Fruit fly (Drosophila melanogaster) whole organism: ENCODE measurements around the gene sit.

Source experiments
- CG8478 ChIP-seq: fragments of >200 bp; optimal IDR thresholded peaks from 2 replicates; lab custom pipeline; 2018; ENCODE audit warnings: inconsistent platforms
- Dll ChIP-seq: fragments of >200 bp; optimal IDR thresholded peaks from 2 replicates; lab custom pipeline; 2017
- EcR ChIP-seq, 2 experiments: fragments of >200 bp; optimal IDR thresholded peaks; 2 replicates each; lab custom pipeline; 2017; ENCODE audit warnings: missing biosample characterization in 2 of 2, missing genetic modification characterization in 2 of 2, missing genetic modification reagents in 2 of 2
- pan ChIP-seq: fragments of >200 bp; optimal IDR thresholded peaks from 2 replicates; lab custom pipeline; 2017
- psq ChIP-seq: fragments of >200 bp; optimal IDR thresholded peaks from 2 replicates; lab custom pipeline; 2017
- usp ChIP-seq: fragments of >200 bp; optimal IDR thresholded peaks from 2 replicates; lab custom pipeline; 2017; ENCODE audit warnings: missing biosample characterization, missing genetic modification characterization, mixed read lengths

The sit gene

DNA sequence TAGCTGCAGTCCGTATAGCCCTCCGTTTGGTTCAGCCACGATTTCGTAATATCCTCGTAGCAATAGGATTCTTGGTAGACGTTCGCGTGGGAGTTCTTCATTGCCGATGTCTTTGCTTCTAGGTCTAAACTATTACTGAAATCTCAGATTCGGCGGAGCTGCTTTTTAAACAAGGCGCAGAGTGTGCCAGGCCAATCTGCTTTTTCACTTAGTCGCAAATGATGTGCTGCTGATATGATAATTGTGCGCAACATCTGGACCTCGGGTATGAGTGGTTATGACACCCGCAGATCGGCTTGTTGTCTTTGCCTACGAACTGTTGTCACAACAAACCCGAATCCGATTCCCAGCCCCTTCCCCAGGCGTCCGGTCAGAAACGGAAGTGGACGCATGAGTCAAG is 24.2 kb upstream of the sit start, which contains the start of gene btn:
Gene btn, minus strand, starts transcription at position 101 of the 400 bp plus-strand sequence.
- TF ChIP-seq EcR (GFP tag; optimal IDR thresholded peaks at IDR 0.05; lab: Kevin White, UChicago): no peak
- no peak for TF ChIP-seq CG8478
- no peak for TF ChIP-seq usp (GFP tag; lab: Kevin White, UChicago)
- TF ChIP-seq psq (lab: Kevin White, UChicago): no peak
- TF ChIP-seq pan (lab: Kevin White, UChicago): no peak
- no peak for TF ChIP-seq Dll (lab: Kevin White, UChicago)

DNA sequence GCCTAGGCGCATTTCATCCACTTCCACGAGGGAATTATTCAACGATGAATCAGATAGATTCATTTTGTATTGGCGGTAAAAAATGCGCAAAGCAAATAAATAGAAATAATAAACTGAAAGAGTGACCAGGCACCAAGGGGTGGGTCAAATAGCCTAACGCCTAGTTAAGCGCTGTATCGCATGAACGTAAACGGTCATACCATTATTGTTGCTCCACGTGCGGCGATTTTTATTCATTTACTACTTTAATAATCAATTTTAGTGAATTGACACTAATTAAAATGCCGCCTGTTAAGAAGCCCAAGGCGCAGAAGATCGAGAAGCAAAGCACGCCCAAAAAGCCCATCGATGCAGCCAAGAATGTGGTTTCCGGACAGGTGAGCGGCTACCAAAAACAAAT is 22.2 kb upstream of the sit start, which contains the start of the genes CG33107 and CG6937:
Gene CG33107, minus strand, starts transcription at position 137 of the 400 bp plus-strand sequence.
Gene CG6937, plus strand, starts transcription at position 192 of the 400 bp plus-strand sequence.
- TF ChIP-seq EcR (GFP tag; optimal IDR thresholded peaks at IDR 0.05; lab: Kevin White, UChicago): no peak
- no peak for TF ChIP-seq usp (GFP tag; lab: Kevin White, UChicago)
- TF ChIP-seq psq (lab: Kevin White, UChicago): no peak
- no peak for TF ChIP-seq pan (lab: Kevin White, UChicago)
- TF ChIP-seq Dll (lab: Kevin White, UChicago): no peak
- no peak for TF ChIP-seq CG8478

- TF ChIP-seq usp (GFP tag; lab: Kevin White, UChicago) (no peak), CG8478 (no peak), EcR (GFP tag; optimal IDR thresholded peaks at IDR 0.05; lab: Kevin White, UChicago) (no peak), psq (lab: Kevin White, UChicago) (no peak), Dll (lab: Kevin White, UChicago) (no peak), pan (lab: Kevin White, UChicago) (no peak)
Measured at dm6 chr3R:22582981-22583380, 20.6 kb upstream of the sit start, which contains the start of gene Dph5. Gene Dph5, minus strand, starts transcription at chr3R:22583225.

DNA sequence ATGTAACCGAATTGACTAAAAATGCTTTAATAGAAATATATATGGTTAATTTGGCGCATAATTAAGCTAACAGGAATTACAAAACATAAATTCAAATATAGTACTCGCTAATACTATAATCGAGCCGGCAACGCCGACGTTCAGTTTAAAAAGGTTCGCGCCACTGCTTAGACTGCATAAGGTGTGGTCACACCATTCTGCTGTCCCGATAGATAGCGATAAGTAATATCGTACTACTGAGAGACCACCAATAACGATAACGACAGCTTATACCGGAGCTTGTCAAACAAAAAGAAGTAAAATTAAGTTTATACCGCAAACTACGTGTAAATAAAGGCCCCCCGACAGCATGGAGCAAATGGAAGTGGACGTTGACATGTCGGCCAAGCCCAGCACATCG is 18.2 kb upstream of the sit start, which contains the start of gene CSN6:
Gene CSN6, plus strand, starts transcription at position 228 of the 400 bp plus-strand sequence.
- no peak for TF ChIP-seq psq (lab: Kevin White, UChicago)
- TF ChIP-seq usp (GFP tag; lab: Kevin White, UChicago): no peak
- TF ChIP-seq CG8478: no peak

DNA sequence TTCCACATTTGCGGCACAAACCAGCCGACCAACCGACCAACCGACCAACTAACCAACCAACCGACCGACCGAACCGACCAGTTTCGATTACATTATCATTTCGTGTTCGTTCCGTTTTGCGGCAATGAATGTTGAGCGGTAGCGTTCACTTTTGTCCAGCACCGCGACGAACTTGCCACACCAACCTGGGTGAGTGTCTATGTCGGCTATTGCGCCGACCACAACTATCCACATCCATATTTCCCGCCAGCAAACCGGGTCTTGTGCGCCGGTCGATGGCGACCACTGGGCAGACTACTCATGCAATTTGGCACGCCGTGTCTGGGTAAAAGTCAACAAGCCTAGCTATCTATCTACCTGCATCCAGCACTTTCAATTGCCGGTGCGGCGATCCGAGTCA is 14.6 kb upstream of the sit start:
- TF ChIP-seq Dll (lab: Kevin White, UChicago) (no peak), psq (lab: Kevin White, UChicago) (no peak), usp (GFP tag; lab: Kevin White, UChicago) (no peak), CG8478 (no peak)

- TF ChIP-seq CG8478 (no peak), Dll (lab: Kevin White, UChicago) (no peak), usp (GFP tag; lab: Kevin White, UChicago) (no peak)
Measured at dm6 chr3R:22576096-22576697, 13.8 kb upstream of the sit start.

DNA sequence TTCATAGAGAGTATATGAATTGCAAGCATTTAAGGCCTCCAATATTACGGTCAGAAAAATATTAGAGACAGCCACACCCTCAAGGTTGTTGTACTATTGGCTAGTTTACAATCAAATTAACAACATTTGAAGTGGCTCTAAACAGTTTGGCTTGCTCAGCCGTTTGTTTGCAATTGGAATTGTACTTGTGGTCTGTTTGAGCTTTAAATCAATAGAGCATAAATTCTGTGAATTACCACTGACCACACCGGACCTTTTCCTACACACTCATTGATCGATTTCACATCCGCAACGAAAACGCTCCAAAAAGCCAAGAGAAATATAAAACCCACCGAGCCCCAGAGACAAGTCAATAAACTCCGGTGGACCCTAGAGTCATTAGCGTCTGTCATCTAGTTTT is 11.2 kb upstream of the sit start:
- TF ChIP-seq pan (lab: Kevin White, UChicago) (no peak), Dll (lab: Kevin White, UChicago) (no peak), CG8478 (no peak), psq (lab: Kevin White, UChicago) (no peak), usp (GFP tag; lab: Kevin White, UChicago) (no peak), EcR (GFP tag; optimal IDR thresholded peaks at IDR 0.05; lab: Kevin White, UChicago) (no peak)

DNA sequence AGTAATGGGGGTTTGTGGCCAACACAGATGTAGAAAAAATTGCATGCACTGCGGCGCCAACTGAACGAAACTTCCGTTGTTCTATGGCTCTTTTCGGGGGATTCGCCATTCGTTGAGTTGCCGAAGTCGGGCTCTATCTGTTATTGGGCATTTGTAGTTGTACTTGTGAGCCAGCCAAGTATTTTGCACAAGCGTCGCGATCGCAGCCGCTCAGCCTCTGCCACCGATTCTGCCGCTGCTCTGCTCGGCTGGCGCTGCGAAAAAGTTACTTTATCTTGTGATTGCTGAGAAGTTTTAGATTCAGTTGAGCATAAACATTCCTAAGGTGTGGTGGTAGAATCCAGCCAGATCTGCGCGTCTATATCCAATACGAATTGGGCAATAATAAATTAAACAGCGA is 7.5 kb upstream of the sit start, which contains the start of gene CG33110:
Gene CG33110, plus strand, starts transcription at position 301 of the 400 bp plus-strand sequence.
- TF ChIP-seq CG8478 (no peak), usp (GFP tag; lab: Kevin White, UChicago) (no peak), pan (lab: Kevin White, UChicago) (no peak), Dll (lab: Kevin White, UChicago) (no peak), EcR (GFP tag; optimal IDR thresholded peaks at IDR 0.05; lab: Kevin White, UChicago) (no peak), psq (lab: Kevin White, UChicago) (no peak)

DNA sequence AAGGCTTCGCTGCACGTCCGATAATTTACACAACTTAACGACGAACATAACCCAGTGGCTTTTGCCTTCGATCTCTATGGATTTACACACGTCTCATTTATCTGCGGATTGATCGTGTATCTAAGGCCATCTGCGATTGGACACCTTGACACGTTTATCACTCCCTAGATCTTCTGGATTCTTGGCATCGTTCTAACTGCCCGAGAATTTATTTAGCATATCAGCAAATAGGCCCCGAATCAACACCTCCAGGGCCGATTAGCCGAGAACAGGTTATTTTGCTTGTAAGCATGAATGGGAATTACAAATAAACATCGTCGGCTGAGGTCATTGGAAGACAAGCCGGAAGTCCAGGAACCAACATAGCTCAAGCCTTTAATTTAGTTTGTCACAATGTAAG is 6.1 kb upstream of the sit start:
- TF ChIP-seq EcR (GFP tag; optimal IDR thresholded peaks at IDR 0.05; lab: Kevin White, UChicago) (no peak), CG8478 (no peak), psq (lab: Kevin White, UChicago) (no peak), Dll (lab: Kevin White, UChicago) (no peak), usp (GFP tag; lab: Kevin White, UChicago) (no peak), pan (lab: Kevin White, UChicago) (no peak)

DNA sequence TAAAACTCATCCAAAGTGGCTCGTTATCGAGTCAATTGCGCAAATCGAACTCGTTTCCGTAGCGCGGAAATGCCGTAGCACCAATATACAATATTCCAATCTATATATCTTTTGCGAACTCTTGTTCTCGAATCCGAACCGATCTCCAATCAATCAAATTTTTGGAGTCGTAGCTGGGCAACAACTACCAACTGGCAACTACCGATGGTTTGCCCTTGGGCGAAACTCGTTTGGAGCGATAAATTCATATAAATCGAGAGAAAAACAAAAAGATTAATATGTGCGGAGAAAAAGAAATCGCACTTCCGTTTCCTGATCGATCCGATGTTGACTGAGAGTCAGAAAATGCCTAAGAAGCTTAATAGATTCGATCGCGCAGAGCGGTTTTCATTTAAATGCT is 3.4 kb upstream of the sit start:
- TF ChIP-seq CG8478 (no peak), psq (lab: Kevin White, UChicago) (no peak), usp (GFP tag; lab: Kevin White, UChicago) (no peak), Dll (lab: Kevin White, UChicago) (no peak), EcR (GFP tag; optimal IDR thresholded peaks at IDR 0.05; lab: Kevin White, UChicago) (no peak), pan (lab: Kevin White, UChicago) (no peak)

DNA sequence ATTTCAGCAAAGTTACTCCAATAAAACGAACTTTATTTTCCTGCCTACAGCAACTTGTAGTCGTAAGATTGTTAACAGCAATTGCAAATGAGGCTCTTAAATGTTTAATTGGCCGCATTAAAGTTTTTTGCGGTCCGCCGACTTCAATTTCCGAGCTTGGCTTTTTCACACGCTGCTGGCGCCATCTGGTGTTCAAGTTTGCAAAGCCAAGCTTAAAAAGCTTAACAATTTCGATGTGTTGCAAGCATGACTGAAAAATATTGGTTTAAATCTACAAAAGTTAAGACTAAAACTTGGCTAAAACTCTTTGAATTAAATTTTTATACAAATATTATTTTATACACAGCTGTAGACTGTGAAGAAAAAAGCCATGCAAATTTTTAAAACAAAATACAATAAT is 2.3 kb upstream of the sit start:
- TF ChIP-seq EcR (GFP tag; optimal IDR thresholded peaks at IDR 0.05; lab: Kevin White, UChicago) (no peak), CG8478 (no peak), pan (lab: Kevin White, UChicago) (no peak), psq (lab: Kevin White, UChicago) (no peak), Dll (lab: Kevin White, UChicago) (no peak), usp (GFP tag; lab: Kevin White, UChicago) (no peak)

- TF ChIP-seq EcR (GFP tag; optimal IDR thresholded peaks at IDR 0.05; lab: Kevin White, UChicago) (no peak), Dll (lab: Kevin White, UChicago) (no peak), psq (lab: Kevin White, UChicago) (no peak), pan (lab: Kevin White, UChicago) (no peak), CG8478 (no peak), usp (GFP tag; lab: Kevin White, UChicago) (no peak)
Measured at dm6 chr3R:22564076-22564475, 1.7 kb upstream of the sit start.
